Worm (Caenorhabditis elegans) whole organism, mixed stage, embryonic: ENCODE data around the gene Y6G8.2.

Experiments
- elt-1 ChIP-seq: sonication (generic microtip); optimal IDR thresholded peaks from 2 replicates; lab custom pipeline; 2017; ENCODE audit warnings: missing genetic modification characterization, mild to moderate bottlenecking, missing compliant biosample characterization, antibody characterized with exemption, moderate library complexity, borderline replicate concordance; ENCODE audit not compliant: insufficient read depth
- lin-13 ChIP-seq: fragments of 150-350 bp; optimal IDR thresholded peaks from 2 replicates; lab custom pipeline; 2014; ENCODE audit warnings: missing biosample characterization, missing genetic modification characterization
- nhr-12 ChIP-seq: fragments of 150-350 bp; optimal IDR thresholded peaks from 2 replicates; lab custom pipeline; 2014; ENCODE audit warnings: missing biosample characterization, missing genetic modification characterization
- sptf-1 ChIP-seq: sonication (generic microtip); optimal IDR thresholded peaks from 2 replicates; lab custom pipeline; 2017; ENCODE audit warnings: mild to moderate bottlenecking, missing genetic modification characterization, moderate library complexity, missing compliant biosample characterization
- unc-39 ChIP-seq: fragments of 150-350 bp; optimal IDR thresholded peaks from 2 replicates; lab custom pipeline; 2014; ENCODE audit warnings: missing biosample characterization, missing genetic modification characterization

DNA sequence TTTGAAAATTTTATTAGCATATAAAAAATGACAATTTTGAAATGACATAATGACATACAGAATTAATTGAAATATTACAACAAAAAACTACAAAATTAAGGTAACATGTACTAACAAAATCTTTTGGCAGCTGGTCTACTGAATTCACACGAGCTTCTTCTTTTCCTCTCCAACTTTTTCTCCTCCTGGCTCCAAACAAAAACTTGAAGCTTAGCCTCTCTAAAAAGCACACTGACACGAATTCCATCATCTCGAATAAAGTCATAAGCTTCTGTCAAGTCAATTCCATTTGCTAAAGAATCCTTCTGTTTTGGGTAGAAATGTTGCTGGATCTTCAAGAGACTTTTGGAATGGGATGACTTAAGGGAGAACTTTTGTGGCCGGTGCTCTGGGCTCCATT is 47.4 kb downstream of the Y6G8.2 start:
- TF ChIP-seq unc-39 (tag; lab: Kevin White, UChicago) (no peak), nhr-12 (tag; lab: Kevin White, UChicago) (no peak), elt-1 (tag; lab: Kevin White, UChicago) (no peak), lin-13 (tag; lab: Kevin White, UChicago) (no peak), sptf-1 (tag; lab: Kevin White, UChicago) (no peak)
